Fruit fly (Drosophila melanogaster) whole organism, wandering third instar larva: ENCODE data around the gene spen.

Experiments
- Dfd ChIP-seq: fragments of >200 bp; optimal IDR thresholded peaks from 2 replicates; lab custom pipeline; 2017; ENCODE audit warnings: missing biosample characterization, missing genetic modification characterization
- N ChIP-seq: fragments of >200 bp; optimal IDR thresholded peaks from 2 replicates; lab custom pipeline; 2018; ENCODE audit warnings: missing biosample characterization, missing external identifiers, missing genetic modification characterization
- Sp1 ChIP-seq: fragments of 200-800 bp; sonication (Bioruptor generic); optimal IDR thresholded peaks from 3 replicates; lab custom pipeline; 2019; ENCODE audit warnings: missing biosample characterization, mild to moderate bottlenecking, missing genetic modification characterization, moderate library complexity
- dl ChIP-seq, 2 experiments: fragments of 175-275, 200-275 bp in 1 of 2; fragments of 200-275 bp in 1 of 2; sonication (Bioruptor generic); optimal IDR thresholded peaks; lab custom pipeline; 2018; ENCODE audit warnings: mild to moderate bottlenecking in 2 of 2, missing biosample characterization in 2 of 2, missing genetic modification characterization in 2 of 2, moderate library complexity in 2 of 2; ENCODE audit not compliant: partially characterized antibody in 2 of 2, insufficient read depth in 1 of 2
- lola ChIP-seq: fragments of >200 bp; optimal IDR thresholded peaks from 2 replicates; lab custom pipeline; 2017; ENCODE audit warnings: missing biosample characterization, missing genetic modification characterization
- psq ChIP-seq: fragments of 200-800 bp; sonication (Bioruptor generic); optimal IDR thresholded peaks from 3 replicates; lab custom pipeline; 2017; ENCODE audit warnings: missing biosample characterization, mild to moderate bottlenecking, missing genetic modification characterization, moderate library complexity
- sv ChIP-seq: fragments of 200-800 bp; sonication (Bioruptor generic); optimal IDR thresholded peaks from 3 replicates; lab custom pipeline; 2016; ENCODE audit warnings: missing biosample characterization, missing genetic modification characterization
- usp ChIP-seq: fragments of >200 bp; optimal IDR thresholded peaks from 2 replicates; lab custom pipeline; 2017; ENCODE audit warnings: missing biosample characterization, missing genetic modification characterization

DNA sequence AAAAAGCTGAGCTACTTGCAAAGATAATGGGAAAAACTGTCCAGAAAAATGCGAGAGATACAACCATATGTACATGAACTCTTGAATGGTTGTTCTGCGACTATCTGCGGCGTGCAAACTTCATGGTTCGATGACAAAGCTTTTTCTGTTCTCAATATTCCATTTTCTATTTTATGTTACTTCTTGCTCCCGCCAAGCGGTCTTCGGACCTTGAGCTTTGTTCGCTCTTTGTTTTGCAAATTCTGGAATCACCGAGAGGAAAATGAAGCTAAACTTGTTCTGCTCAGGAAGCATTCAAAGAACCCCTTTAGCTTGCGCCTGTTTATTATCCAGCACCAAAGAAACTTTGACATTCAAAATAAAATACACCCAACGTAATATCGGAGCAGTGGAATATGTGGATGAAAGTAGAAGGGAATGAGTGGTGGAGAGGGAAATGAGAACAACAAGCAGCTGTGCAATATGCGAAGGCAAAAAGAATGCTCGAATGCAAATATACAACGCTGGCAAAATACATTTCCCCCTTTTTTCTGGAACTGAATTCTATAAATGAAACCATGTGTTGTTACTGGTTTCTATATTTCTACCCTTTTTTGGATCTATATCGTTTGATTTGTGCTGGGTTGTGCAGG, 9.6 kb downstream of the spen start:
- TF ChIP-seq sv (GFP tag; lab: Kevin White, UChicago) (no peak), lola (GFP tag; lab: Kevin White, UChicago) (no peak), usp (GFP tag; lab: Kevin White, UChicago) (no peak), psq (no peak), dl (GFP tag; optimal IDR thresholded peaks at IDR 0.05; lab: Kevin White, UChicago; ENCODE audit: insufficient read depth in 1 of 2, partially characterized antibody in 2 of 2) (no peak), N (GFP tag; lab: Kevin White, UChicago) (no peak), Sp1 (GFP tag; lab: Kevin White, UChicago) (no peak), Dfd (GFP tag; lab: Kevin White, UChicago) (no peak)
